Fruit fly (Drosophila melanogaster): ENCODE measurements around the gene Cph.

Cph gene

DNA sequence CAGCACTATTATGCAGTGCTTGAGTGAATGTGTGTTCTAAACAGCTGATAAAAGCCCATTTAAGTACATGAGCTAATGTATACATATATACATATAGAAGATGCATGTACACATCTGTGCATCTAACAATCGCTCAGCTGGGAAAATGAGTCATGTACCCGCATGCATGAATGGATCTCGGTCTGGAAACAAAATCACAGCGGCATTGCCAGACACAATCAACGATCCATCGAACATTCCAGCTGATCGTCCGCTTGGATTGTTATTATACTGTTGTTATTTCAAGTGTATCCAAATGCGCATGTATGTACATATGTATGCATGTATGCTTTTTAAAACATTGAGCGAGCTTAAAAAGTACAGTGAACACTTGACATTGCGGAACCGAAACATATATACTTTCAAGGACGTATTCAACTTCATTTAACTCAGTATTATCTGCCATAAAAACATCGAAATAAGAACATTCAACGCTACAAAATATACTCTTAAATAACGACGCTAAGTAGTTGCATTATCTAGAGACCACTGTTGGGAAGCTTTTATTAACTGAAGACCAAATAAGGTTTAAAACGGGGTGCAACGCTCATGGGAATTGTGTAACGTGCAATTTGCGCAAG is 42.1 kb upstream of the Cph start (continued):
- peak; percentile 25; the same call in 1 of the 2 replicates for TF ChIP-seq Taf1 (GFP tag; IDR thresholded peaks at IDR 0.05)
- peak; percentile 58 for TF ChIP-seq Side (GFP tag; optimal IDR thresholded peaks at IDR 0.05)
- no peak for TF ChIP-seq lov (optimal IDR thresholded peaks at IDR 0.05)
- 0 out of 3 replicates have a peak, but pooled peaks have one; percentile 36 for TF ChIP-seq lov (GFP tag; IDR thresholded peaks at IDR 0.05)
- TF ChIP-seq slp2 (GFP tag; optimal IDR thresholded peaks at IDR 0.05), result peak; percentile 58
- TF ChIP-seq CG10147 (GFP tag; optimal IDR thresholded peaks at IDR 0.05), result peak; percentile 79
- peak; percentile 80 for TF ChIP-seq CG17328 (GFP tag; IDR thresholded peaks at IDR 0.05)
- peak; percentile 72 for TF ChIP-seq CG17829 (tag; optimal IDR thresholded peaks at IDR 0.05)
- no peak for TF ChIP-seq Kr (GFP tag; optimal IDR thresholded peaks at IDR 0.05)
- TF ChIP-seq lmd (GFP tag; IDR thresholded peaks at IDR 0.05), result peak; percentile 79
- no peak for TF ChIP-seq cad (GFP tag; optimal IDR thresholded peaks at IDR 0.05)
- TF ChIP-seq TFAM (GFP tag; optimal IDR thresholded peaks at IDR 0.05), result peak; percentile 26
- peak; percentile 3 for TF ChIP-seq exex (tag; optimal IDR thresholded peaks at IDR 0.05)
- TF ChIP-seq CG12942 (GFP tag; optimal IDR thresholded peaks at IDR 0.05), result peak; percentile 68
- peak; percentile 67 for TF ChIP-seq CG5180 (GFP tag; optimal IDR thresholded peaks at IDR 0.05)
- peak; percentile 61 for TF ChIP-seq crc (GFP tag; optimal IDR thresholded peaks at IDR 0.05)
- TF ChIP-seq stwl (tag; optimal IDR thresholded peaks at IDR 0.05), result no peak
- TF ChIP-seq CG13424 (tag; optimal IDR thresholded peaks at IDR 0.05), result peak; percentile 91
- TF ChIP-seq Myb (GFP tag; optimal IDR thresholded peaks at IDR 0.05), result peak; percentile 52
- peak; percentile 64 for TF ChIP-seq CG15601 (tag; optimal IDR thresholded peaks at IDR 0.05)
- TF ChIP-seq HmgZ (tag; optimal IDR thresholded peaks at IDR 0.05), result peak; percentile 76
- TF ChIP-seq chn (GFP tag; optimal IDR thresholded peaks at IDR 0.05), result peak; percentile 62
- peak; percentile 77 for TF ChIP-seq dati (GFP tag; IDR thresholded peaks at IDR 0.05)
- TF ChIP-seq Mad (GFP tag; optimal IDR thresholded peaks at IDR 0.05), result peak; percentile 50
- TF ChIP-seq CG7987 (GFP tag; optimal IDR thresholded peaks at IDR 0.05), result no peak
- peak; percentile 73 for TF ChIP-seq CG13624 (GFP tag; optimal IDR thresholded peaks at IDR 0.05)
- peak; percentile 73 for TF ChIP-seq CG30403 (GFP tag; optimal IDR thresholded peaks at IDR 0.05)
- peak; percentile 66 for TF ChIP-seq CG11723 (GFP tag; optimal IDR thresholded peaks at IDR 0.05)
- peak; percentile 82 for TF ChIP-seq Drgx (GFP tag; IDR thresholded peaks at IDR 0.05)
- TF ChIP-seq GATAe (GFP tag; conservative IDR thresholded peaks at IDR 0.05), result no peak
- peak; percentile 70 for TF ChIP-seq CG17568 (GFP tag; optimal IDR thresholded peaks at IDR 0.05)
- peak; percentile 55 for TF ChIP-seq cwo (GFP tag; optimal IDR thresholded peaks at IDR 0.05)
- TF ChIP-seq CG7357 (GFP tag; IDR thresholded peaks at IDR 0.05), result peak; percentile 60; the same call in 2 of the 3 replicates
- TF ChIP-seq kay (GFP tag; optimal IDR thresholded peaks at IDR 0.05), result peak; percentile 18
- peak; percentile 50 for TF ChIP-seq CG12104 (GFP tag; optimal IDR thresholded peaks at IDR 0.05)
- TF ChIP-seq HLH3B (GFP tag; IDR thresholded peaks at IDR 0.05), result peak; percentile 86
- no peak for TF ChIP-seq CG10565 (GFP tag; optimal IDR thresholded peaks at IDR 0.05)
- TF ChIP-seq CG2116 (GFP tag; optimal IDR thresholded peaks at IDR 0.05), result peak; percentile 10
- peak; percentile 87 for TF ChIP-seq ind (GFP tag; optimal IDR thresholded peaks at IDR 0.05)
- TF ChIP-seq CG14441 (GFP tag; IDR thresholded peaks at IDR 0.05), result peak; percentile 85
- peak; percentile 48; the same call in 1 of the 2 replicates for TF ChIP-seq peb (GFP tag; IDR thresholded peaks at IDR 0.05)
- peak; percentile 91 for TF ChIP-seq CG15269 (tag; optimal IDR thresholded peaks at IDR 0.05)
- peak; percentile 46; the same call in 2 of the 3 replicates for TF ChIP-seq croc (GFP tag; conservative IDR thresholded peaks at IDR 0.05)
- peak; percentile 75 for TF ChIP-seq seq (GFP tag; IDR thresholded peaks at IDR 0.05)
- TF ChIP-seq bbx (GFP tag; IDR thresholded peaks at IDR 0.05; ENCODE audit: partially characterized antibody), result no peak
- TF ChIP-seq sna (GFP tag; IDR thresholded peaks at IDR 0.05; ENCODE audit: partially characterized antibody), result no peak
- peak; percentile 10 for TF ChIP-seq CG30020 (tag; optimal IDR thresholded peaks at IDR 0.05)
- peak; percentile 76 for TF ChIP-seq CG1647 (GFP tag; optimal IDR thresholded peaks at IDR 0.05)
- peak; percentile 71 for TF ChIP-seq Ssrp (tag; optimal IDR thresholded peaks at IDR 0.05)
- TF ChIP-seq prd (optimal IDR thresholded peaks at IDR 0.05), result no peak
- peak; percentile 83 for TF ChIP-seq prd (GFP tag; IDR thresholded peaks at IDR 0.05)
